Fruit fly (Drosophila melanogaster): Measurements from ENCODE around the gene CG14316.

DNA sequence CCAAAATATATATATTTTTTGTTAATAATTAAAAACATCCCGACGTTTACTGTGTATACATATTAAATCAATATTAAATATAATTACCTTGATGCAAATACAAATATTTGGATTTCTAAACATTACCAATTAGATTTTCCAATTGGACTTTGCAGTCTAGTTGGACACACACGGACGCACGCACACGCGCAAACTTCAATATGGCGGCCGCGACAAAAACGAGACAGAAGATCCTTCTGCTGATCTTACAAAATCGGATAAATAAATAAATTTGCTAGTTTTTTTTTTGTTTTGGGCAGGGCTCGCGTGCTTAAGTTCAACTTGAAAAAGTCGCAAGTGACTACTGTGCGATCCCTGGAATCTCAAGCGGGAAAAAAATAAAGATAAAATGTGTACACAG is 4.7 kb downstream of the CG14316 start:
- TF ChIP-seq CG30431 (GFP tag; optimal IDR thresholded peaks at IDR 0.05) (no peak), CTCF (GFP tag; optimal IDR thresholded peaks at IDR 0.05) (no peak), CG3065 (GFP tag; optimal IDR thresholded peaks at IDR 0.05) (no peak)

Data from whole organism, embryonic.